Worm (Caenorhabditis elegans) whole organism, young adult: ENCODE results near the gene ccdc-12.

Experiments
- ceh-27 ChIP-seq: fragments of 200-800 bp; sonication (Bioruptor generic); optimal IDR thresholded peaks from 2 replicates; lab custom pipeline; 2018; ENCODE audit warnings: mild to moderate bottlenecking, missing genetic modification characterization, moderate library complexity, missing compliant biosample characterization
- him-1 ChIP-seq: sonication (generic microtip); optimal IDR thresholded peaks from 2 replicates; lab custom pipeline; 2016; ENCODE audit warnings: missing genotype, missing genetic modification reagents, missing genetic modification characterization, missing compliant biosample characterization
- tlf-1 ChIP-seq: fragments of 200-800 bp; sonication (Bioruptor generic); optimal IDR thresholded peaks from 2 replicates; lab custom pipeline; 2018; ENCODE audit warnings: mild to moderate bottlenecking, missing genetic modification characterization, missing compliant biosample characterization

ce11 chrIV:2451233-2451632 is 43.7 kb downstream of the ccdc-12 start, which contains the start of gene C45G7.13:
- TF ChIP-seq him-1 (tag; lab: Kevin White, UChicago) (no peak), ceh-27 (GFP tag; lab: Kevin White, UChicago) (no peak), tlf-1 (GFP tag; lab: Kevin White, UChicago) (no peak)
